Fruit fly (Drosophila melanogaster): Measurements from ENCODE around the gene CG31517.

- TF ChIP-seq hth (optimal IDR thresholded peaks at IDR 0.05) (no peak), Asciz (GFP tag; optimal IDR thresholded peaks at IDR 0.05) (no peak), amos (GFP tag; IDR thresholded peaks at IDR 0.05; ENCODE audit: partially characterized antibody) (no peak), nmo (GFP tag; optimal IDR thresholded peaks at IDR 0.05) (no peak), ttk (GFP tag; IDR thresholded peaks at IDR 0.05) (no peak), Nf-YB (GFP tag; optimal IDR thresholded peaks at IDR 0.05) (no peak), CG1792 (GFP tag; optimal IDR thresholded peaks at IDR 0.05) (no peak), usp (GFP tag; optimal IDR thresholded peaks at IDR 0.05) (no peak), zfh2 (GFP tag; optimal IDR thresholded peaks at IDR 0.05) (no peak), Sry-δ (GFP tag; optimal IDR thresholded peaks at IDR 0.05) (no peak), peb (GFP tag; IDR thresholded peaks at IDR 0.05) (no peak)
These were observed 49.9 kb downstream of the CG31517 start for dm6 chr3R:13998162-13998561.

Measured in whole organism, embryonic.